Worm (Caenorhabditis elegans) whole organism, young adult: ENCODE results near the gene dot-1.3.

Experiments
- Y95B8A.8 ChIP-seq: fragments of 200-800 bp; sonication (Bioruptor generic); IDR thresholded peaks from 2 replicates; pipeline ENCODE4 v1.3.6; 2022; ENCODE audit warnings: missing genetic modification reagents, missing genetic modification characterization, missing compliant biosample characterization
- atf-7 ChIP-seq: sonication (generic microtip); optimal IDR thresholded peaks from 2 replicates; lab custom pipeline; 2017; ENCODE audit warnings: mild to moderate bottlenecking, missing genetic modification characterization, missing compliant biosample characterization
- egl-18 ChIP-seq: fragments of 200-800 bp; sonication (Bioruptor generic); IDR thresholded peaks from 2 replicates; pipeline ENCODE4 v1.3.6; 2022; ENCODE audit warnings: missing genetic modification reagents, missing genetic modification characterization, missing compliant biosample characterization
- fkh-3 ChIP-seq: sonication (generic microtip); optimal IDR thresholded peaks from 2 replicates; lab custom pipeline; 2016; ENCODE audit warnings: mild to moderate bottlenecking, missing genetic modification characterization, missing compliant biosample characterization
- hlh-12 ChIP-seq: sonication (generic microtip); optimal IDR thresholded peaks from 2 replicates; lab custom pipeline; 2016; ENCODE audit warnings: missing genetic modification characterization, missing compliant biosample characterization
- lin-40 ChIP-seq: sonication (generic microtip); optimal IDR thresholded peaks from 2 replicates; lab custom pipeline; 2016; ENCODE audit warnings: missing genetic modification characterization, mild to moderate bottlenecking, missing compliant biosample characterization, missing genotype, missing genetic modification reagents
- lin-54 ChIP-seq: fragments of 200-800 bp; sonication (Bioruptor generic); optimal IDR thresholded peaks from 2 replicates; lab custom pipeline; 2018; ENCODE audit warnings: mild to moderate bottlenecking, missing genetic modification characterization, missing compliant biosample characterization
- mxl-1 ChIP-seq: sonication (generic microtip); optimal IDR thresholded peaks from 2 replicates; lab custom pipeline; 2016; ENCODE audit warnings: missing genetic modification characterization, missing compliant biosample characterization
- sea-2 ChIP-seq: fragments of 200-800 bp; sonication (Bioruptor generic); IDR thresholded peaks from 2 replicates; pipeline ENCODE4 v1.3.6; 2022; ENCODE audit warnings: missing genetic modification characterization, missing compliant biosample characterization
- unc-62 ChIP-seq: fragments of 150-350 bp; optimal IDR thresholded peaks from 2 replicates; lab custom pipeline; 2014; ENCODE audit warnings: missing biosample characterization, missing genetic modification reagents, missing genetic modification characterization

DNA sequence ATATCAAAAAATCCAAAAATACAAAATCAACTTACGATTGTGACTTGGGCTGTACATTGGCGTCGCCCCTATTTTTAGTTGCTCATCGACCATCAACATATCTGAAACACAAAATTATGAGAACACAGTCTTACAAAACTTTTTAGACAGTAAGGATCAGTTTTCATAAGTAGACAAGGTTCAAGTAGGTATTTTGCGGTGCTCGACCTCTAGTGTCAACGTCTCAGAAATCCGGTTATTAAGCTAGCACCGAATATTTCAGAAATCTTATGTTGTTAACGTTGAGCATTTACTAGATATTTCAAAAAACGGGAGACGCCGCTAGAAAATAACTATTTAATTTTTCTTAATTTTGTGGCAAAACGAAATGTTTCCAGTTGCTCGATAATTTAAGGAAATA lies 31.8 kb downstream of the dot-1.3 start, which contains the start of gene otpl-8:
- TF ChIP-seq unc-62: no peak
- no peak for TF ChIP-seq mxl-1 (tag; lab: Kevin White, UChicago)
- TF ChIP-seq hlh-12 (tag; lab: Kevin White, UChicago): no peak
- no peak for TF ChIP-seq sea-2
- no peak for TF ChIP-seq Y95B8A.8 (GFP tag; lab: Robert Waterston, UW)
- no peak for TF ChIP-seq fkh-3 (tag; lab: Kevin White, UChicago)
- no peak for TF ChIP-seq lin-40 (tag; lab: Kevin White, UChicago)
- TF ChIP-seq lin-54 (GFP tag; lab: Kevin White, UChicago): no peak
- no peak for TF ChIP-seq atf-7 (tag; lab: Kevin White, UChicago)
- no peak for TF ChIP-seq egl-18 (GFP tag; lab: Robert Waterston, UW)
